Fruit fly (Drosophila melanogaster) whole organism, embryonic: ENCODE data around the gene CG7342.
A peak's percentile ranks its signal among the peaks of the same experiment; 100 is the strongest.

Experiments used
- Antp ChIP-seq: fragments of 200-800 bp; sonication (Bioruptor generic); optimal IDR thresholded peaks from 3 replicates; lab custom pipeline; 2016; ENCODE audit warnings: missing biosample characterization, missing genetic modification characterization
- CG10147 ChIP-seq: fragments of 200-800 bp; sonication (Bioruptor generic); optimal IDR thresholded peaks from 2 replicates; lab custom pipeline; 2019; ENCODE audit warnings: missing biosample characterization, mild to moderate bottlenecking, missing genetic modification characterization, moderate library complexity
- CG10462 ChIP-seq: fragments of 200-800 bp; sonication (Bioruptor generic); optimal IDR thresholded peaks from 2 replicates; lab custom pipeline; 2016; ENCODE audit warnings: missing biosample characterization, missing genetic modification characterization
- CG12219 ChIP-seq: fragments of 200-800 bp; sonication (Bioruptor generic); optimal IDR thresholded peaks from 3 replicates; lab custom pipeline; 2018; ENCODE audit warnings: missing biosample characterization, mild to moderate bottlenecking, missing genetic modification characterization
- CG13894 ChIP-seq: fragments of 200-800 bp; sonication (Bioruptor generic); optimal IDR thresholded peaks from 3 replicates; lab custom pipeline; 2018; ENCODE audit warnings: missing biosample characterization, mild to moderate bottlenecking, missing genetic modification characterization, moderate library complexity
- CG14441 ChIP-seq: fragments of 200-800 bp; sonication (Bioruptor generic); IDR thresholded peaks from 2 replicates; pipeline ENCODE4 v1.3.6; 2022; ENCODE audit warnings: missing biosample characterization, missing genetic modification characterization
- CG14965 ChIP-seq: fragments of 200-800 bp; sonication (Bioruptor generic); optimal IDR thresholded peaks from 2 replicates; lab custom pipeline; 2016; ENCODE audit warnings: missing biosample characterization, missing genetic modification characterization, borderline replicate concordance
- CG15269 ChIP-seq: fragments of 200-800 bp; sonication (Bioruptor generic); optimal IDR thresholded peaks from 2 replicates; lab custom pipeline; 2018; ENCODE audit warnings: missing biosample characterization, mild to moderate bottlenecking, missing genetic modification characterization, moderate library complexity
- CG1603 ChIP-seq: fragments of 200-800 bp; sonication (Bioruptor generic); optimal IDR thresholded peaks from 2 replicates; lab custom pipeline; 2019; ENCODE audit warnings: missing biosample characterization, mild to moderate bottlenecking, missing genetic modification characterization, moderate library complexity
- CG18619 ChIP-seq: fragments of 200-800 bp; sonication (Bioruptor generic); optimal IDR thresholded peaks from 3 replicates; lab custom pipeline; 2017; ENCODE audit warnings: missing biosample characterization, mild to moderate bottlenecking, missing genetic modification characterization
- CG34376 ChIP-seq: fragments of 200-800 bp; sonication (Bioruptor generic); optimal IDR thresholded peaks from 2 replicates; lab custom pipeline; 2018; ENCODE audit warnings: missing biosample characterization, mild to moderate bottlenecking, missing genetic modification characterization
- CG3726 ChIP-seq: fragments of 200-800 bp; sonication (Bioruptor generic); IDR thresholded peaks from 3 replicates; pipeline ENCODE4, ENCODE4 v1.3.6; 2022; ENCODE audit warnings: missing biosample characterization, missing genetic modification characterization
- CG3995 ChIP-seq: fragments of 200-800 bp; sonication (Bioruptor generic); optimal IDR thresholded peaks from 3 replicates; lab custom pipeline; 2016; ENCODE audit warnings: missing biosample characterization, missing genetic modification characterization
- CG5245 ChIP-seq: fragments of 200-800 bp; sonication (Bioruptor generic); optimal IDR thresholded peaks from 3 replicates; lab custom pipeline; 2016; ENCODE audit warnings: missing biosample characterization, missing genetic modification characterization
- CG6175 ChIP-seq: fragments of 200-800 bp; sonication (Bioruptor generic); IDR thresholded peaks from 3 replicates; pipeline ENCODE4 v1.3.6; 2022; ENCODE audit warnings: missing biosample characterization, missing genetic modification characterization
- CG6791 ChIP-seq: fragments of 200-800 bp; sonication (Bioruptor generic); IDR thresholded peaks from 3 replicates; pipeline ENCODE4 v1.3.6; 2022; ENCODE audit warnings: missing biosample characterization, missing genetic modification characterization; ENCODE audit not compliant: partially characterized antibody
- CG7271 ChIP-seq: fragments of 200-800 bp; sonication (Bioruptor generic); optimal IDR thresholded peaks from 2 replicates; lab custom pipeline; 2018; ENCODE audit warnings: missing biosample characterization, mild to moderate bottlenecking, missing genetic modification characterization, moderate library complexity
- CG8281 ChIP-seq: fragments of 200-800 bp; sonication (Bioruptor generic); optimal IDR thresholded peaks from 2 replicates; lab custom pipeline; 2018; ENCODE audit warnings: missing biosample characterization, mild to moderate bottlenecking, missing genetic modification characterization, moderate library complexity
- CG9727 ChIP-seq: fragments of 200-800 bp; sonication (Bioruptor generic); optimal IDR thresholded peaks from 3 replicates; lab custom pipeline; 2017; ENCODE audit warnings: missing biosample characterization, mild to moderate bottlenecking, missing genetic modification characterization
- Dip2 ChIP-seq: fragments of 200-800 bp; sonication (Bioruptor generic); IDR thresholded peaks from 2 replicates; pipeline ENCODE4 v1.3.6; 2022; ENCODE audit warnings: missing biosample characterization, missing genetic modification characterization
- Fer3 ChIP-seq: fragments of 200-800 bp; sonication (Bioruptor generic); optimal IDR thresholded peaks from 2 replicates; lab custom pipeline; 2018; ENCODE audit warnings: missing biosample characterization, mild to moderate bottlenecking, missing genetic modification characterization, moderate library complexity
- Gug ChIP-seq: fragments of 200-800 bp; sonication (Bioruptor generic); IDR thresholded peaks from 4 replicates; pipeline ENCODE4 v1.3.6; 2022; ENCODE audit warnings: missing biosample characterization, missing genetic modification characterization
- HLHmδ ChIP-seq: fragments of 200-800 bp; sonication (Bioruptor generic); optimal IDR thresholded peaks from 2 replicates; lab custom pipeline; 2018; ENCODE audit warnings: missing biosample characterization, mild to moderate bottlenecking, missing genetic modification characterization, moderate library complexity
- HmgD ChIP-seq: fragments of 200-800 bp; sonication (Bioruptor generic); optimal IDR thresholded peaks from 3 replicates; lab custom pipeline; 2016; ENCODE audit warnings: missing biosample characterization, missing genetic modification characterization
- HmgZ ChIP-seq: fragments of 200-800 bp; sonication (Bioruptor generic); optimal IDR thresholded peaks from 2 replicates; lab custom pipeline; 2018; ENCODE audit warnings: missing biosample characterization, mild to moderate bottlenecking, missing genetic modification characterization
- MBD-R2 ChIP-seq: fragments of 200-800 bp; sonication (Bioruptor generic); IDR thresholded peaks from 2 replicates; pipeline ENCODE4 v1.3.6; 2022; ENCODE audit warnings: missing biosample characterization, missing genetic modification characterization
- Nf-YA ChIP-seq: fragments of 200-800 bp; sonication (Bioruptor generic); IDR thresholded peaks from 2 replicates; pipeline ENCODE4 v1.3.6; 2022; ENCODE audit warnings: missing biosample characterization, missing genetic modification characterization
- Nf-YB ChIP-seq: fragments of 200-800 bp; sonication (Bioruptor generic); optimal IDR thresholded peaks from 3 replicates; lab custom pipeline; 2019; ENCODE audit warnings: missing biosample characterization, mild to moderate bottlenecking, missing genetic modification characterization, moderate library complexity
- Oaz ChIP-seq: fragments of 200-800 bp; sonication (Bioruptor generic); IDR thresholded peaks from 2 replicates; pipeline ENCODE4 v1.3.6; 2022; ENCODE audit warnings: missing biosample characterization, missing genetic modification characterization
- Ptx1 ChIP-seq: fragments of 200-800 bp; sonication (Bioruptor generic); IDR thresholded peaks from 2 replicates; pipeline ENCODE4 v1.3.6; 2022; ENCODE audit warnings: missing biosample characterization, missing genetic modification characterization
- Spps ChIP-seq: fragments of 200-800 bp; sonication (Bioruptor generic); optimal IDR thresholded peaks from 2 replicates; lab custom pipeline; 2018; ENCODE audit warnings: missing biosample characterization, mild to moderate bottlenecking, missing genetic modification characterization
- Taf1 ChIP-seq: fragments of 200-800 bp; sonication (Bioruptor generic); IDR thresholded peaks from 2 replicates; pipeline ENCODE4 v1.3.6; 2022; ENCODE audit warnings: missing biosample characterization, missing genetic modification characterization
- Tbp ChIP-seq: fragments of >200 bp; optimal IDR thresholded peaks from 2 replicates; lab custom pipeline; 2018; ENCODE audit warnings: missing biosample characterization, missing genetic modification characterization
- Usf ChIP-seq: fragments of 200-800 bp; sonication (Bioruptor generic); optimal IDR thresholded peaks from 2 replicates; lab custom pipeline; 2017; ENCODE audit warnings: missing genotype, missing biosample characterization, missing genetic modification characterization
- ara ChIP-seq: fragments of 200-800 bp; sonication (Bioruptor generic); IDR thresholded peaks from 2 replicates; pipeline ENCODE4 v1.3.6; 2022; ENCODE audit warnings: missing biosample characterization, missing genetic modification characterization
- ash1 ChIP-seq: fragments of 200-800 bp; sonication (Bioruptor generic); optimal IDR thresholded peaks from 2 replicates; lab custom pipeline; 2018; ENCODE audit warnings: missing biosample characterization, mild to moderate bottlenecking, missing genetic modification characterization
- cad ChIP-seq: fragments of >200 bp; optimal IDR thresholded peaks from 2 replicates; lab custom pipeline; 2017; ENCODE audit warnings: missing biosample characterization, missing genetic modification characterization
- caup ChIP-seq: fragments of 200-800 bp; sonication (Bioruptor generic); optimal IDR thresholded peaks from 3 replicates; lab custom pipeline; 2017; ENCODE audit warnings: missing biosample characterization, mild to moderate bottlenecking, missing genetic modification characterization, moderate library complexity; ENCODE audit not compliant: severe bottlenecking
- ci ChIP-seq: fragments of 200-800 bp; sonication (Bioruptor generic); IDR thresholded peaks from 3 replicates; pipeline ENCODE4 v1.3.6; 2022; ENCODE audit warnings: missing biosample characterization, missing genetic modification characterization
- en ChIP-seq: fragments of 200-800 bp; sonication (Bioruptor generic); optimal IDR thresholded peaks from 2 replicates; lab custom pipeline; 2016; ENCODE audit warnings: missing biosample characterization, missing genetic modification characterization
- gcm2 ChIP-seq: fragments of 200-800 bp; sonication (Bioruptor generic); optimal IDR thresholded peaks from 2 replicates; lab custom pipeline; 2016; ENCODE audit warnings: missing biosample characterization, missing genetic modification characterization
- hb ChIP-seq: fragments of 200-800 bp; sonication (Bioruptor generic); IDR thresholded peaks from 3 replicates; pipeline ENCODE4 v1.3.6; 2022; ENCODE audit warnings: missing biosample characterization, missing genetic modification characterization; ENCODE audit not compliant: partially characterized antibody
- mam ChIP-seq: fragments of 200-800 bp; sonication (Bioruptor generic); optimal IDR thresholded peaks from 3 replicates; lab custom pipeline; 2016; ENCODE audit warnings: missing biosample characterization, missing genetic modification characterization
- peb ChIP-seq: fragments of 200-800 bp; sonication (Bioruptor generic); IDR thresholded peaks from 2 replicates; pipeline ENCODE4 v1.3.6; 2022; ENCODE audit warnings: missing biosample characterization, missing genetic modification characterization
- pho ChIP-seq: fragments of 200-800 bp; sonication (Bioruptor generic); optimal IDR thresholded peaks from 2 replicates; lab custom pipeline; 2016; ENCODE audit warnings: missing biosample characterization, missing genetic modification characterization
- phol ChIP-seq: fragments of 200-800 bp; sonication (Bioruptor generic); optimal IDR thresholded peaks from 3 replicates; lab custom pipeline; 2018; ENCODE audit warnings: missing biosample characterization, mild to moderate bottlenecking, missing genetic modification characterization, moderate library complexity
- stwl ChIP-seq: fragments of 200-800 bp; sonication (Bioruptor generic); optimal IDR thresholded peaks from 3 replicates; lab custom pipeline; 2018; ENCODE audit warnings: missing biosample characterization, mild to moderate bottlenecking, missing genetic modification characterization, moderate library complexity
- twi ChIP-seq: fragments of 200-800 bp; optimal IDR thresholded peaks from 2 replicates; lab custom pipeline; 2019; ENCODE audit warnings: missing biosample characterization, mild to moderate bottlenecking, missing genetic modification characterization, moderate library complexity
- wor ChIP-seq: fragments of 200-800 bp; sonication (Bioruptor generic); IDR thresholded peaks from 2 replicates; pipeline ENCODE4 v1.3.6; 2022; ENCODE audit warnings: missing biosample characterization, missing genetic modification characterization
- z ChIP-seq: fragments of 200-800 bp; sonication (Bioruptor generic); IDR thresholded peaks from 3 replicates; pipeline ENCODE4 v1.3.6; 2022; ENCODE audit warnings: missing biosample characterization, missing genetic modification characterization

The CG7342 gene

dm6 chr3R:19642092-19642892, 39.1 kb downstream of the CG7342 start, which contains the start of gene subdued (continued):
- no peak for TF ChIP-seq en (GFP tag; lab: Kevin White, UChicago)
- no peak for TF ChIP-seq peb (GFP tag; lab: Robert Waterston, UW)
- TF ChIP-seq Gug, result no peak
- no peak for TF ChIP-seq caup (GFP tag; lab: Kevin White, UChicago)
- TF ChIP-seq CG14441 (GFP tag; lab: Robert Waterston, UW), result no peak
- TF ChIP-seq Fer3 (tag; lab: Kevin White, UChicago), result no peak
- TF ChIP-seq HmgZ, result no peak
- no peak for TF ChIP-seq CG7271 (tag; lab: Kevin White, UChicago)
- TF ChIP-seq z (GFP tag; lab: Robert Waterston, UW), result no peak
- TF ChIP-seq Nf-YA, result no peak
- TF ChIP-seq CG3726 (GFP tag; lab: Robert Waterston, UW), result 0 out of 3 replicates have a peak, but pooled peaks have one; percentile 3
- no peak for TF ChIP-seq CG12219
- no peak for TF ChIP-seq CG15269 (tag; lab: Kevin White, UChicago)
- TF ChIP-seq Taf1 (GFP tag; lab: Robert Waterston, UW), result no peak
- no peak for TF ChIP-seq hb (GFP tag; lab: Robert Waterston, UW)
- TF ChIP-seq pho, result no peak
- TF ChIP-seq CG9727 (GFP tag; lab: Kevin White, UChicago), result no peak
- no peak for TF ChIP-seq CG34376 (GFP tag; lab: Kevin White, UChicago)
- TF ChIP-seq CG18619, result no peak
- no peak for TF ChIP-seq CG5245 (GFP tag; lab: Kevin White, UChicago)
- no peak for TF ChIP-seq Oaz (GFP tag; lab: Robert Waterston, UW)
- no peak for TF ChIP-seq Usf
- no peak for TF ChIP-seq Antp (GFP tag; lab: Kevin White, UChicago)
- TF ChIP-seq Spps, result no peak
- TF ChIP-seq MBD-R2 (GFP tag; lab: Robert Waterston, UW), result no peak
- no peak for TF ChIP-seq CG8281 (tag; lab: Kevin White, UChicago)
- no peak for TF ChIP-seq ash1 (GFP tag; lab: Kevin White, UChicago)
- TF ChIP-seq mam (GFP tag; lab: Kevin White, UChicago), result no peak
- no peak for TF ChIP-seq phol
- TF ChIP-seq ci (GFP tag; lab: Robert Waterston, UW), result peak; percentile 57; the same call in 1 of the 3 replicates
- TF ChIP-seq Ptx1 (GFP tag; lab: Robert Waterston, UW), result no peak
- TF ChIP-seq CG13894 (tag; lab: Kevin White, UChicago), result no peak
- TF ChIP-seq stwl (tag; lab: Kevin White, UChicago), result no peak
- TF ChIP-seq CG3995, result no peak
- no peak for TF ChIP-seq CG10462 (GFP tag; lab: Kevin White, UChicago)
- TF ChIP-seq Dip2 (GFP tag; lab: Robert Waterston, UW), result no peak
- no peak for TF ChIP-seq CG14965 (GFP tag; lab: Kevin White, UChicago)
- TF ChIP-seq wor, result no peak
- TF ChIP-seq CG1603, result no peak
- no peak for TF ChIP-seq CG10147 (GFP tag; lab: Kevin White, UChicago)
- no peak for TF ChIP-seq Tbp (GFP tag; lab: Kevin White, UChicago)
- no peak for TF ChIP-seq CG6175
- TF ChIP-seq ara (GFP tag; lab: Robert Waterston, UW), result 0 out of 2 replicates have a peak, but pooled peaks have one; percentile 30
- no peak for TF ChIP-seq gcm2 (GFP tag; lab: Kevin White, UChicago)
- TF ChIP-seq Nf-YB (GFP tag; lab: Kevin White, UChicago), result no peak
- TF ChIP-seq CG6791 (GFP tag; lab: Robert Waterston, UW), result no peak
- no peak for TF ChIP-seq cad
- TF ChIP-seq HmgD (GFP tag; lab: Kevin White, UChicago), result no peak
- no peak for TF ChIP-seq HLHmδ
- no peak for TF ChIP-seq twi (tag; lab: Kevin White, UChicago)
